Fruit fly (Drosophila melanogaster) whole organism, embryonic: ENCODE results near the gene CAHbeta.

Source experiments
- Blimp-1 ChIP-seq: fragments of 200-800 bp; sonication (Bioruptor generic); optimal IDR thresholded peaks from 3 replicates; lab custom pipeline; 2018; ENCODE audit warnings: missing biosample characterization, missing genetic modification characterization, mild to moderate bottlenecking, moderate library complexity, missing genetic modification reagents
- C15 ChIP-seq: fragments of 200-800 bp; sonication (Bioruptor generic); IDR thresholded peaks from 3 replicates; pipeline ENCODE4 v1.3.6; 2022; ENCODE audit warnings: missing biosample characterization, missing genetic modification characterization
- CG1024 ChIP-seq: fragments of 200-800 bp; sonication (Bioruptor generic); IDR thresholded peaks from 2 replicates; pipeline ENCODE4 v1.3.6; 2022; ENCODE audit warnings: missing biosample characterization, missing genetic modification characterization
- CG10979 ChIP-seq: fragments of 200-800 bp; sonication (Bioruptor generic); optimal IDR thresholded peaks from 2 replicates; lab custom pipeline; 2018; ENCODE audit warnings: missing biosample characterization, mild to moderate bottlenecking, missing genetic modification characterization, moderate library complexity
- CG11696 ChIP-seq: fragments of 200-800 bp; sonication (Bioruptor generic); IDR thresholded peaks from 2 replicates; pipeline ENCODE4 v1.3.6; 2022; ENCODE audit warnings: missing biosample characterization, missing genetic modification characterization
- CG12236 ChIP-seq: fragments of 200-800 bp; sonication (Bioruptor generic); optimal IDR thresholded peaks from 2 replicates; lab custom pipeline; 2016; ENCODE audit warnings: missing biosample characterization, missing genetic modification characterization
- CG12391 ChIP-seq: fragments of 200-800 bp; sonication (Bioruptor generic); optimal IDR thresholded peaks from 3 replicates; lab custom pipeline; 2018; ENCODE audit warnings: missing biosample characterization, mild to moderate bottlenecking, missing genetic modification characterization, moderate library complexity
- CG12659 ChIP-seq: fragments of 200-800 bp; sonication (Bioruptor generic); optimal IDR thresholded peaks from 3 replicates; lab custom pipeline; 2017; ENCODE audit warnings: mild to moderate bottlenecking, missing biosample characterization, missing genetic modification reagents, missing genetic modification characterization
- CG15696 ChIP-seq: fragments of 200-800 bp; sonication (Bioruptor generic); optimal IDR thresholded peaks from 2 replicates; lab custom pipeline; 2019; ENCODE audit warnings: missing biosample characterization, mild to moderate bottlenecking, missing genetic modification characterization, moderate library complexity
- CG18599 ChIP-seq: fragments of 200-800 bp; sonication (Bioruptor generic); optimal IDR thresholded peaks from 3 replicates; lab custom pipeline; 2017; ENCODE audit warnings: missing biosample characterization, missing genetic modification characterization, mild to moderate bottlenecking, moderate library complexity, missing genetic modification reagents
- CG2199 ChIP-seq: fragments of 200-800 bp; sonication (Bioruptor generic); IDR thresholded peaks from 3 replicates; pipeline ENCODE4 v1.3.6; 2022; ENCODE audit warnings: missing biosample characterization, missing genetic modification characterization
- CG2712 ChIP-seq: fragments of 200-800 bp; optimal IDR thresholded peaks from 3 replicates; lab custom pipeline; 2019; ENCODE audit warnings: missing biosample characterization, mild to moderate bottlenecking, missing genetic modification characterization, moderate library complexity
- CG30403 ChIP-seq: fragments of 200-800 bp; sonication (Bioruptor generic); optimal IDR thresholded peaks from 3 replicates; lab custom pipeline; 2016; ENCODE audit warnings: missing biosample characterization, missing genetic modification characterization
- CG3281 ChIP-seq: fragments of 200-800 bp; sonication (Bioruptor generic); optimal IDR thresholded peaks from 3 replicates; lab custom pipeline; 2017; ENCODE audit warnings: missing biosample characterization, mild to moderate bottlenecking, missing genetic modification characterization
- CG4282 ChIP-seq: fragments of 200-800 bp; sonication (Bioruptor generic); optimal IDR thresholded peaks from 2 replicates; lab custom pipeline; 2016; ENCODE audit warnings: missing biosample characterization, missing genetic modification characterization
- CG4404 ChIP-seq: fragments of 200-800 bp; sonication (Bioruptor generic); IDR thresholded peaks from 2 replicates; pipeline ENCODE4 v1.3.6; 2022; ENCODE audit warnings: missing biosample characterization, missing genetic modification characterization
- CG5245 ChIP-seq: fragments of 200-800 bp; sonication (Bioruptor generic); optimal IDR thresholded peaks from 3 replicates; lab custom pipeline; 2016; ENCODE audit warnings: missing biosample characterization, missing genetic modification characterization
- CG7786 ChIP-seq: fragments of 200-800 bp; sonication (Bioruptor generic); optimal IDR thresholded peaks from 2 replicates; lab custom pipeline; 2016; ENCODE audit warnings: missing biosample characterization, missing genetic modification characterization
- CG7987 ChIP-seq: fragments of 200-800 bp; sonication (Bioruptor generic); optimal IDR thresholded peaks from 2 replicates; lab custom pipeline; 2018; ENCODE audit warnings: missing biosample characterization, mild to moderate bottlenecking, missing genetic modification characterization, moderate library complexity
- CG8089 ChIP-seq: fragments of 200-800 bp; sonication (Bioruptor generic); optimal IDR thresholded peaks from 3 replicates; lab custom pipeline; 2016; ENCODE audit warnings: missing biosample characterization, missing genetic modification characterization
- CG8388 ChIP-seq: fragments of 200-800 bp; sonication (Bioruptor generic); optimal IDR thresholded peaks from 2 replicates; lab custom pipeline; 2019; ENCODE audit warnings: missing biosample characterization, mild to moderate bottlenecking, missing genetic modification characterization, moderate library complexity
- Dip2 ChIP-seq: fragments of 200-800 bp; sonication (Bioruptor generic); IDR thresholded peaks from 2 replicates; pipeline ENCODE4 v1.3.6; 2022; ENCODE audit warnings: missing biosample characterization, missing genetic modification characterization
- Doc2 ChIP-seq: fragments of 200-800 bp; sonication (Bioruptor generic); IDR thresholded peaks from 2 replicates; pipeline ENCODE4 v1.3.6; 2022; ENCODE audit warnings: missing biosample characterization, missing genetic modification characterization
- Drgx ChIP-seq: fragments of 200-800 bp; sonication (Bioruptor generic); IDR thresholded peaks from 2 replicates; pipeline ENCODE4 v1.3.6; 2022; ENCODE audit warnings: missing biosample characterization, missing genetic modification characterization
- Ets97D ChIP-seq: fragments of 200-800 bp; sonication (Bioruptor generic); optimal IDR thresholded peaks from 3 replicates; lab custom pipeline; 2016; ENCODE audit warnings: missing biosample characterization, missing genetic modification characterization
- MESR4 ChIP-seq: fragments of 200-800 bp; sonication (Bioruptor generic); optimal IDR thresholded peaks from 2 replicates; lab custom pipeline; 2018; ENCODE audit warnings: missing biosample characterization, mild to moderate bottlenecking, missing genetic modification characterization, moderate library complexity
- Optix ChIP-seq: fragments of 200-800 bp; sonication (Bioruptor generic); IDR thresholded peaks from 3 replicates; pipeline ENCODE4 v1.3.6; 2022; ENCODE audit warnings: missing biosample characterization, missing genetic modification characterization
- Pdp1 ChIP-seq, 2 experiments: fragments of 200-800 bp; sonication (Bioruptor generic); optimal IDR thresholded peaks; 3 replicates each; lab custom pipeline; 2016; ENCODE audit warnings: missing biosample characterization in 2 of 2, missing genetic modification characterization in 2 of 2, mild to moderate bottlenecking in 1 of 2, moderate library complexity in 1 of 2
- Scr ChIP-seq: fragments of 200-800 bp; sonication (Bioruptor generic); IDR thresholded peaks from 2 replicates; pipeline ENCODE4 v1.3.6; 2022; ENCODE audit warnings: missing biosample characterization, missing genetic modification characterization; ENCODE audit not compliant: partially characterized antibody
- az2 ChIP-seq: fragments of 200-800 bp; sonication (Bioruptor generic); optimal IDR thresholded peaks from 3 replicates; lab custom pipeline; 2016; ENCODE audit warnings: missing biosample characterization, missing genetic modification characterization
- bab2 ChIP-seq: fragments of 200-800 bp; sonication (Bioruptor generic); optimal IDR thresholded peaks from 2 replicates; lab custom pipeline; 2016; ENCODE audit warnings: missing biosample characterization, missing genetic modification characterization
- br ChIP-seq: fragments of >200 bp; optimal IDR thresholded peaks from 2 replicates; lab custom pipeline; 2017
- bsh ChIP-seq, 2 experiments: fragments of 200-800 bp; sonication (Bioruptor generic); optimal IDR thresholded peaks; 2 replicates each; lab custom pipeline; 2017 to 2018; ENCODE audit warnings: mild to moderate bottlenecking in 2 of 2, missing biosample characterization in 2 of 2, missing genetic modification characterization in 2 of 2, moderate library complexity in 1 of 2
- cad ChIP-seq: fragments of >200 bp; optimal IDR thresholded peaks from 2 replicates; lab custom pipeline; 2017; ENCODE audit warnings: missing biosample characterization, missing genetic modification characterization
- chif ChIP-seq, 2 experiments: fragments of 200-800 bp; sonication (Bioruptor generic); optimal IDR thresholded peaks; 3 replicates each; lab custom pipeline; 2016; ENCODE audit warnings: missing biosample characterization in 2 of 2, missing genetic modification characterization in 2 of 2
- dpn ChIP-seq, 2 experiments: fragments of 200-800 bp; sonication (Bioruptor generic); optimal IDR thresholded peaks; 3 replicates each; lab custom pipeline; 2016; ENCODE audit warnings: missing biosample characterization in 2 of 2, missing genetic modification characterization in 2 of 2
- ems ChIP-seq: fragments of 200-800 bp; sonication (Bioruptor generic); optimal IDR thresholded peaks from 3 replicates; lab custom pipeline; 2016; ENCODE audit warnings: missing biosample characterization, missing genetic modification characterization
- fd3F ChIP-seq: fragments of 200-800 bp; sonication (Bioruptor generic); optimal IDR thresholded peaks from 2 replicates; lab custom pipeline; 2018; ENCODE audit warnings: missing biosample characterization, mild to moderate bottlenecking, missing genetic modification characterization, moderate library complexity
- ftz-f1 ChIP-seq: fragments of 200-800 bp; sonication (Bioruptor generic); optimal IDR thresholded peaks from 2 replicates; lab custom pipeline; 2016; ENCODE audit warnings: missing biosample characterization, missing genetic modification characterization
- inv ChIP-seq: fragments of 200-800 bp; sonication (Bioruptor generic); IDR thresholded peaks from 2 replicates; pipeline ENCODE4 v1.3.6; 2022; ENCODE audit warnings: missing biosample characterization, missing genetic modification characterization; ENCODE audit not compliant: partially characterized antibody
- nmo ChIP-seq: fragments of 200-800 bp; sonication (Bioruptor generic); optimal IDR thresholded peaks from 2 replicates; lab custom pipeline; 2018; ENCODE audit warnings: missing biosample characterization, mild to moderate bottlenecking, missing genetic modification characterization, moderate library complexity
- oc ChIP-seq: fragments of 200-800 bp; sonication (Bioruptor generic); optimal IDR thresholded peaks from 2 replicates; lab custom pipeline; 2018; ENCODE audit warnings: missing biosample characterization, mild to moderate bottlenecking, missing genetic modification characterization, moderate library complexity
- pho ChIP-seq: fragments of 200-800 bp; sonication (Bioruptor generic); optimal IDR thresholded peaks from 2 replicates; lab custom pipeline; 2016; ENCODE audit warnings: missing biosample characterization, missing genetic modification characterization
- ranshi ChIP-seq: fragments of 200-800 bp; sonication (Bioruptor generic); IDR thresholded peaks from 2 replicates; pipeline ENCODE4 v1.3.6; 2022; ENCODE audit warnings: missing biosample characterization, missing genetic modification characterization
- row ChIP-seq: fragments of 200-800 bp; sonication (Bioruptor generic); IDR thresholded peaks from 3 replicates; pipeline ENCODE4 v1.3.6; 2022; ENCODE audit warnings: missing biosample characterization, missing genetic modification characterization
- sd ChIP-seq: fragments of 200-800 bp; sonication (Bioruptor generic); optimal IDR thresholded peaks from 3 replicates; lab custom pipeline; 2018; ENCODE audit warnings: missing biosample characterization, mild to moderate bottlenecking, missing genetic modification characterization, moderate library complexity
- sna ChIP-seq: fragments of 200-800 bp; sonication (Bioruptor generic); IDR thresholded peaks from 2 replicates; pipeline ENCODE4 v1.3.6; 2022; ENCODE audit warnings: missing biosample characterization, missing genetic modification characterization; ENCODE audit not compliant: partially characterized antibody
- tna ChIP-seq: fragments of 200-800 bp; sonication (Bioruptor generic); IDR thresholded peaks from 2 replicates; pipeline ENCODE4 v1.3.6; 2022; ENCODE audit warnings: missing biosample characterization, missing genetic modification characterization; ENCODE audit not compliant: partially characterized antibody

The CAHbeta gene

dm6 chr3R:8932741-8933140 lies 47.9 kb upstream of the CAHbeta start (continued):
- TF ChIP-seq bsh (GFP tag; optimal IDR thresholded peaks at IDR 0.05; lab: Kevin White, UChicago), result peak in 1 of 2 experiments; percentile 25
- no peak for TF ChIP-seq C15 (GFP tag; lab: Robert Waterston, UW)
- TF ChIP-seq inv (GFP tag; lab: Robert Waterston, UW), result no peak
- TF ChIP-seq CG12236, result no peak
- peak; percentile 15 for TF ChIP-seq CG30403 (GFP tag; lab: Kevin White, UChicago)
- no peak for TF ChIP-seq sna (GFP tag; lab: Robert Waterston, UW)
- no peak for TF ChIP-seq Doc2 (GFP tag; lab: Robert Waterston, UW)
- TF ChIP-seq az2 (GFP tag; lab: Kevin White, UChicago), result peak; percentile 12
- no peak for TF ChIP-seq sd
- peak; percentile 24 for TF ChIP-seq CG2712 (tag; lab: Kevin White, UChicago)
- TF ChIP-seq Blimp-1 (GFP tag; lab: Kevin White, UChicago), result no peak
- TF ChIP-seq Drgx (GFP tag; lab: Robert Waterston, UW), result 0 out of 2 replicates have a peak, but pooled peaks have one; percentile 39
- no peak for TF ChIP-seq cad (GFP tag; lab: Kevin White, UChicago)
- no peak for TF ChIP-seq tna (GFP tag; lab: Robert Waterston, UW)
- no peak for TF ChIP-seq CG4282
- peak; percentile 4 for TF ChIP-seq CG8089 (GFP tag; lab: Kevin White, UChicago)
- 0 out of 2 replicates have a peak, but pooled peaks have one; percentile 7 for TF ChIP-seq CG11696 (GFP tag; lab: Robert Waterston, UW)
- TF ChIP-seq Pdp1 (GFP tag; optimal IDR thresholded peaks at IDR 0.05; lab: Kevin White, UChicago), result no peak
- TF ChIP-seq pho, result no peak
- peak; percentile 19 for TF ChIP-seq CG15696 (tag; lab: Kevin White, UChicago)
- TF ChIP-seq CG2199 (GFP tag; lab: Robert Waterston, UW), result 0 out of 3 replicates have a peak, but pooled peaks have one; percentile 33
- no peak for TF ChIP-seq dpn (GFP tag; optimal IDR thresholded peaks at IDR 0.05; lab: Kevin White, UChicago)
- no peak for TF ChIP-seq Ets97D (GFP tag; lab: Kevin White, UChicago)
- TF ChIP-seq CG8388, result no peak
- TF ChIP-seq CG4404 (GFP tag; lab: Robert Waterston, UW), result no peak
- no peak for TF ChIP-seq ranshi (GFP tag; lab: Robert Waterston, UW)
- no peak for TF ChIP-seq bab2 (GFP tag; lab: Kevin White, UChicago)
- no peak for TF ChIP-seq CG5245 (GFP tag; lab: Kevin White, UChicago)
- TF ChIP-seq CG12391 (tag; lab: Kevin White, UChicago), result peak; percentile 11
- no peak for TF ChIP-seq Dip2 (GFP tag; lab: Robert Waterston, UW)
- no peak for TF ChIP-seq CG7987
- TF ChIP-seq row (GFP tag; lab: Robert Waterston, UW), result 0 out of 3 replicates have a peak, but pooled peaks have one; percentile 29
- peak in 1 of 2 experiments; percentile 26 for TF ChIP-seq chif (GFP tag; optimal IDR thresholded peaks at IDR 0.05; lab: Kevin White, UChicago)
- no peak for TF ChIP-seq CG7786 (GFP tag; lab: Kevin White, UChicago)
- no peak for TF ChIP-seq ems (GFP tag; lab: Kevin White, UChicago)
- no peak for TF ChIP-seq fd3F (GFP tag; lab: Kevin White, UChicago)
- no peak for TF ChIP-seq CG18599

dm6 chr3R:8934930-8935329 lies 45.7 kb upstream of the CAHbeta start, which contains the start of gene osk:
Gene osk (plus strand): TSS chr3R:8935126.
- TF ChIP-seq Optix, result no peak
- TF ChIP-seq br, result no peak
- no peak for TF ChIP-seq CG12659 (GFP tag; lab: Kevin White, UChicago)
- no peak for TF ChIP-seq ftz-f1 (GFP tag; lab: Kevin White, UChicago)
- no peak for TF ChIP-seq oc (tag; lab: Kevin White, UChicago)
- no peak for TF ChIP-seq inv (GFP tag; lab: Robert Waterston, UW)
- TF ChIP-seq nmo (GFP tag; lab: Kevin White, UChicago), result no peak
- TF ChIP-seq CG3281 (GFP tag; lab: Kevin White, UChicago), result no peak
- no peak for TF ChIP-seq C15 (GFP tag; lab: Robert Waterston, UW)
- no peak for TF ChIP-seq CG1024 (GFP tag; lab: Robert Waterston, UW)
- TF ChIP-seq Scr (GFP tag; lab: Robert Waterston, UW), result no peak
- TF ChIP-seq CG10979 (tag; lab: Kevin White, UChicago), result no peak
- TF ChIP-seq MESR4, result no peak
